Fruit fly (Drosophila melanogaster) Kc167 (cell line): Measurements from ENCODE around the gene CG31050.

ENCODE experiments used
- Myc ChIP-seq: fragments of >200 bp; optimal IDR thresholded peaks from 2 replicates; lab custom pipeline; 2017; ENCODE audit warnings: missing external identifiers
- Sin3A ChIP-seq: fragments of >200 bp; optimal IDR thresholded peaks from 2 replicates; lab custom pipeline; 2018; ENCODE audit warnings: missing external identifiers
- h ChIP-seq: fragments of >200 bp; optimal IDR thresholded peaks from 3 replicates; lab custom pipeline; 2018; ENCODE audit warnings: missing external identifiers
- insv ChIP-seq: fragments of >200 bp; optimal IDR thresholded peaks from 3 replicates; lab custom pipeline; 2018; ENCODE audit warnings: missing external identifiers
- psq ChIP-seq: fragments of >200 bp; optimal IDR thresholded peaks from 2 replicates; lab custom pipeline; 2017; ENCODE audit warnings: missing external identifiers
- ttk ChIP-seq: sonication (Bioruptor generic); optimal IDR thresholded peaks from 2 replicates; lab custom pipeline; 2017; ENCODE audit warnings: missing external identifiers

- no peak for TF ChIP-seq h (lab: Kevin White, UChicago)
- no peak for TF ChIP-seq psq (lab: Kevin White, UChicago)
- TF ChIP-seq insv (lab: Kevin White, UChicago), result no peak
- no peak for TF ChIP-seq Sin3A (lab: Kevin White, UChicago)
- no peak for TF ChIP-seq Myc (lab: Kevin White, UChicago)
- no peak for TF ChIP-seq ttk
These were observed 31.7 kb upstream of the CG31050 start for dm6 chr3R:28681834-28682464.
